Worm (Caenorhabditis elegans): Measurements from ENCODE around the gene glb-33.

ce11 chrV:1370914-1371313 lies 19.0 kb downstream of the glb-33 start, which contains the start of gene snt-3:
- TF ChIP-seq sea-1 (GFP tag; conservative IDR thresholded peaks at IDR 0.05) (no peak), aly-1 (tag; optimal IDR thresholded peaks at IDR 0.05) (no peak), tbx-11 (GFP tag; IDR thresholded peaks at IDR 0.05) (no peak), ama-1 (optimal IDR thresholded peaks at IDR 0.05) (no peak), F13C5.2 (tag; optimal IDR thresholded peaks at IDR 0.05) (no peak), ceh-36 (tag; optimal IDR thresholded peaks at IDR 0.05) (no peak), ets-7 (tag; optimal IDR thresholded peaks at IDR 0.05) (no peak), hnd-1 (tag; optimal IDR thresholded peaks at IDR 0.05) (no peak)

Measured in whole organism, early embryonic.